Worm (Caenorhabditis elegans) whole organism, L1 larva: ENCODE data around the gene let-4.

ENCODE experiments used
- C34B4.2 ChIP-seq: sonication (generic microtip); optimal IDR thresholded peaks from 2 replicates; lab custom pipeline; 2017; ENCODE audit warnings: mild to moderate bottlenecking, missing genetic modification characterization, missing compliant biosample characterization
- aly-2 ChIP-seq: fragments of 150-350 bp; optimal IDR thresholded peaks from 2 replicates; lab custom pipeline; 2014; ENCODE audit warnings: missing biosample characterization, missing genetic modification characterization
- blmp-1 ChIP-seq: fragments of 150-350 bp; optimal IDR thresholded peaks from 2 replicates; lab custom pipeline; 2014; ENCODE audit warnings: missing biosample characterization, missing genetic modification characterization
- ceh-8 ChIP-seq: fragments of 200-800 bp; sonication (Bioruptor generic); optimal IDR thresholded peaks from 2 replicates; lab custom pipeline; 2018; ENCODE audit warnings: mild to moderate bottlenecking, missing genetic modification characterization, moderate library complexity, missing compliant biosample characterization
- dsc-1 ChIP-seq: sonication (generic microtip); optimal IDR thresholded peaks from 2 replicates; lab custom pipeline; 2016; ENCODE audit warnings: mild to moderate bottlenecking, missing genetic modification characterization, missing compliant biosample characterization
- efl-1 ChIP-seq, 4 experiments: fragments of 150-350 bp; optimal IDR thresholded peaks in 3 of 4; peaks in 1 of 4; 1 replicate in 1 of 4; 2 replicates in 3 of 4; lab custom pipeline; 2014; ENCODE audit warnings: missing biosample characterization in 2 of 4, missing genetic modification characterization in 2 of 4, missing genetic modification reagents in 2 of 4
- efl-3 ChIP-seq: fragments of 200-800 bp; sonication (Bioruptor generic); optimal IDR thresholded peaks from 2 replicates; lab custom pipeline; 2018; ENCODE audit warnings: mild to moderate bottlenecking, missing genetic modification characterization, missing compliant biosample characterization
- elt-2 ChIP-seq: sonication (generic microtip); optimal IDR thresholded peaks from 2 replicates; lab custom pipeline; 2016; ENCODE audit warnings: missing genetic modification characterization, mild to moderate bottlenecking, inconsistent platforms, missing compliant biosample characterization, missing genetic modification reagents
- elt-3 ChIP-seq, 6 experiments: fragments of 150-350 bp in 1 of 6; sonication (generic microtip); optimal IDR thresholded peaks; 2 replicates each; lab custom pipeline; 2017 to 2018; ENCODE audit warnings: missing biosample characterization in 6 of 6, missing genetic modification characterization in 6 of 6, inconsistent platforms in 1 of 6
- fkh-8 ChIP-seq: sonication (generic microtip); optimal IDR thresholded peaks from 2 replicates; lab custom pipeline; 2016; ENCODE audit warnings: mild to moderate bottlenecking, missing genetic modification characterization, missing compliant biosample characterization
- hpl-2 ChIP-seq: fragments of 150-350 bp; optimal IDR thresholded peaks from 2 replicates; lab custom pipeline; 2014; ENCODE audit warnings: missing biosample characterization, missing genetic modification reagents, missing genetic modification characterization
- irx-1 ChIP-seq: sonication (generic microtip); optimal IDR thresholded peaks from 2 replicates; lab custom pipeline; 2016; ENCODE audit warnings: missing genetic modification characterization, missing compliant biosample characterization
- isw-1 ChIP-seq: fragments of 200-800 bp; sonication (Bioruptor generic); IDR thresholded peaks from 2 replicates; pipeline ENCODE4 v1.3.6; 2022; ENCODE audit warnings: missing genetic modification characterization, missing compliant biosample characterization
- lin-15B ChIP-seq: fragments of 150-350 bp; sonication (generic microtip); optimal IDR thresholded peaks from 3 replicates; lab custom pipeline; 2014; ENCODE audit warnings: missing biosample characterization, missing genetic modification characterization
- lsy-2 ChIP-seq, 2 experiments: fragments of 150-350 bp; optimal IDR thresholded peaks; 2 replicates each; lab custom pipeline; 2014; ENCODE audit warnings: missing biosample characterization in 2 of 2, missing genetic modification characterization in 2 of 2
- mdl-1 ChIP-seq, 2 experiments: fragments of 150-350 bp; optimal IDR thresholded peaks; 2 replicates each; lab custom pipeline; 2014 to 2017; ENCODE audit warnings: missing biosample characterization in 2 of 2, missing genetic modification characterization in 2 of 2, inconsistent platforms in 1 of 2
- nhr-19 ChIP-seq: fragments of 200-800 bp; sonication (Bioruptor generic); conservative IDR thresholded peaks from 2 replicates; pipeline ENCODE4 v1.3.6; 2022; ENCODE audit warnings: missing genetic modification characterization, missing compliant biosample characterization
- nhr-237 ChIP-seq: fragments of 150-350 bp; optimal IDR thresholded peaks from 2 replicates; lab custom pipeline; 2014; ENCODE audit warnings: missing biosample characterization, missing genetic modification characterization
- nhr-28 ChIP-seq: fragments of 150-350 bp; optimal IDR thresholded peaks from 2 replicates; lab custom pipeline; 2014; ENCODE audit warnings: missing biosample characterization, missing genetic modification characterization
- nhr-47 ChIP-seq: sonication (generic microtip); optimal IDR thresholded peaks from 2 replicates; lab custom pipeline; 2016; ENCODE audit warnings: mild to moderate bottlenecking, missing genetic modification characterization, moderate library complexity, missing compliant biosample characterization
- nhr-71 ChIP-seq: sonication (generic microtip); optimal IDR thresholded peaks from 2 replicates; lab custom pipeline; 2016; ENCODE audit warnings: mild to moderate bottlenecking, missing genetic modification characterization, moderate library complexity, missing compliant biosample characterization
- nhr-84 ChIP-seq: sonication (generic microtip); optimal IDR thresholded peaks from 2 replicates; lab custom pipeline; 2017; ENCODE audit warnings: missing biosample characterization, missing genetic modification characterization
- nhr-85 ChIP-seq: sonication (generic microtip); peaks from one replicate; lab custom pipeline; 2016; ENCODE audit warnings: missing genetic modification characterization, inconsistent platforms, missing compliant biosample characterization
- skn-1 ChIP-seq: fragments of 150-350 bp; optimal IDR thresholded peaks from 2 replicates; lab custom pipeline; 2014; ENCODE audit warnings: missing biosample characterization, missing genetic modification characterization
- sox-4 ChIP-seq: sonication (generic microtip); optimal IDR thresholded peaks from 2 replicates; lab custom pipeline; 2016; ENCODE audit warnings: missing genetic modification characterization, missing compliant biosample characterization
- tbx-2 ChIP-seq: sonication (generic microtip); optimal IDR thresholded peaks from 2 replicates; lab custom pipeline; 2016; ENCODE audit warnings: missing genetic modification characterization, missing compliant biosample characterization
- unc-30 ChIP-seq: sonication (generic microtip); optimal IDR thresholded peaks from 2 replicates; lab custom pipeline; 2017; ENCODE audit warnings: missing biosample characterization, missing genetic modification characterization
- unc-62 ChIP-seq: fragments of 150-350 bp; optimal IDR thresholded peaks from 2 replicates; lab custom pipeline; 2014; ENCODE audit warnings: missing biosample characterization, missing genetic modification reagents, missing genetic modification characterization
- unc-86 ChIP-seq: sonication (generic microtip); optimal IDR thresholded peaks from 2 replicates; lab custom pipeline; 2016; ENCODE audit warnings: missing genetic modification characterization, missing compliant biosample characterization
- xbp-1 ChIP-seq: sonication (generic microtip); optimal IDR thresholded peaks from 2 replicates; lab custom pipeline; 2016; ENCODE audit warnings: missing genetic modification characterization, missing compliant biosample characterization
- zag-1 ChIP-seq: fragments of 150-350 bp; optimal IDR thresholded peaks from 2 replicates; lab custom pipeline; 2014; ENCODE audit warnings: missing biosample characterization, missing genetic modification characterization
- ztf-11 ChIP-seq, 2 experiments: sonication (generic microtip); optimal IDR thresholded peaks; 2 replicates each; lab custom pipeline; 2016 to 2017; ENCODE audit warnings: missing genetic modification characterization in 2 of 2, missing biosample characterization in 1 of 2, missing compliant biosample characterization in 1 of 2

The let-4 gene

ce11 chrX:14537625-14538024 lies 40.1 kb upstream of the let-4 start:
- TF ChIP-seq efl-1 (optimal IDR thresholded peaks at IDR 0.05; lab: Kevin White, UChicago) = no peak
- TF ChIP-seq efl-1 (GFP tag; optimal IDR thresholded peaks at IDR 0.05 in 1 of 2; lab: Kevin White, UChicago) = peak in 1 of 2 experiments; percentile 51
- TF ChIP-seq C34B4.2 (tag; lab: Kevin White, UChicago) = no peak
- peak; percentile 52 for TF ChIP-seq elt-2
- TF ChIP-seq, all 84 proteins: peak for 2

DNA sequence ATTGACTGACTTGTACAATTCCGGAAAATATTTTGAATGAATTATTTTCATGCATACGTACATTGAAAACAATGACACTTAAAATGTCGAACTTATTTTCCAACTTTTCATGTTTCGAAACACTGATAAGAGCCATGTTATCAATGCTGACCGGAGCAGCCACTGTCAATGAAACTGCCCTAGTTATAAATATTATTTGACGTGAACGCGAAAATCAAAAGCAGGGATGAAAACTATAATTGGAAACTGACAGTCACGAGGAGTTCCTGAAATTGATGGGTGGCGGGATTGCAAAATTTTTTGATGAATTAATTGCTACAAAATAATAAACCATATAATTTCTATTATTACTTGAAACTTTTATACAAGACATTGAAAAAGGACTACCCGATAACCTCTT lies 38.3 kb upstream of the let-4 start:
- no peak for TF ChIP-seq dsc-1 (tag; lab: Kevin White, UChicago)
- peak; percentile 47 for TF ChIP-seq elt-2

DNA sequence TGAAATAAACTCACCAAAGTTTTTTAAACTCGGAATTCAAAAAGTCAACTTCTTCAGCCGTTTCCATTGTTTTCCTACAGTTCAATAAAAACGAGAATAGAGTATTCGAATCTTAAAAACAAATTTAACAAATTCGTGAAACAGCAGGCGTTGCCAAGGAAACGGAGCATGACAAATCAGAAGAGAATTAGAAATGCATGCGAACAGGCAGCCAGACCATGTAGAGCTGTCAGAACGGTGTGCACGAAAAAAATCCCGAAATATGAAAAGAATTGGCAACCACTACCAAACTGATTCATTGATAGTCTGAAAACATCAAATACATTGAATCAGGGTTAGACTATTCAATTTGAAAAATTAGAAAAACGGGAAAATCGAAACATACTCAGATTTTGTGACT lies 35.7 kb upstream of the let-4 start, which contains the start of gene fbxa-81:
TSS of gene fbxa-81 (minus strand) at position 101 of the 400 bp plus-strand sequence.
- no peak for TF ChIP-seq fkh-8 (tag; lab: Kevin White, UChicago)
- TF ChIP-seq isw-1 (GFP tag; lab: Robert Waterston, UW) = no peak
- no peak for TF ChIP-seq dsc-1 (tag; lab: Kevin White, UChicago)
- TF ChIP-seq ztf-11 (tag; optimal IDR thresholded peaks at IDR 0.05; lab: Kevin White, UChicago) = no peak
- no peak for TF ChIP-seq ceh-8 (GFP tag; lab: Kevin White, UChicago)
- no peak for TF ChIP-seq lin-15B (tag; lab: Kevin White, UChicago)
- no peak for TF ChIP-seq zag-1
- TF ChIP-seq unc-30 = no peak
- TF ChIP-seq nhr-84 (tag; lab: Kevin White, UChicago) = no peak
- TF ChIP-seq nhr-28 (tag; lab: Kevin White, UChicago) = no peak
- no peak for TF ChIP-seq nhr-47 (tag; lab: Kevin White, UChicago)
- TF ChIP-seq aly-2 = no peak
- no peak for TF ChIP-seq C34B4.2 (tag; lab: Kevin White, UChicago)

ce11 chrX:14543224-14543623 lies 34.5 kb upstream of the let-4 start, which contains the start of gene T24C2.3:
TSS of gene T24C2.3 (plus strand) at chrX:14543524.
- no peak for TF ChIP-seq hpl-2 (GFP tag; lab: Kevin White, UChicago)
- no peak for TF ChIP-seq lsy-2 (tag; optimal IDR thresholded peaks at IDR 0.05; lab: Kevin White, UChicago)
- TF ChIP-seq sox-4 (tag; lab: Kevin White, UChicago) = no peak
- no peak for TF ChIP-seq tbx-2 (tag; lab: Kevin White, UChicago)
- no peak for TF ChIP-seq irx-1 (tag; lab: Kevin White, UChicago)
- TF ChIP-seq nhr-47 (tag; lab: Kevin White, UChicago) = no peak
- TF ChIP-seq efl-3 (GFP tag; lab: Kevin White, UChicago) = no peak
- TF ChIP-seq unc-86 = no peak
- TF ChIP-seq aly-2 = no peak
- TF ChIP-seq blmp-1 = no peak
- no peak for TF ChIP-seq zag-1
- TF ChIP-seq elt-3 (tag; optimal IDR thresholded peaks at IDR 0.05; lab: Kevin White, UChicago) = no peak
- TF ChIP-seq nhr-237 (tag; lab: Kevin White, UChicago) = no peak
- TF ChIP-seq skn-1 (tag; lab: Kevin White, UChicago) = no peak

DNA sequence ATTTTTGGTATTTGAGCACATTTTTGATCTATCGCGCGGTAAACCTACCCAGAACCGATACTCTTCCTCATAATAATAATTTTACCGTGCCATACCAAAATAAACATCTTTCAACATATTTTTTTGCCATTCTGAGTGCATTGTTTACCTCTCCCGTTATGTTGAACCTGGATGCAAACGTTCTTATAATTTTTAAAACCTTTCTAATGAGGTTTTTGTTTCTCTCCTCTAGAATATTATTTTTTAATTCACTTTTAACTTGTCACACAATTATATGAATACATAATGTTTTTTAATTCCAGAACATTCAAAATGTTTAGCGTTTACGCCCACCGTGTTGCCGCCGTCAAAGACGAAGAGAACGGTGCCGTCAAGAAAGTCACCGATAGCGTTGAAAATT lies 32.2 kb upstream of the let-4 start, which contains the start of gene enri-2:
TSS of gene enri-2 (plus strand) at position 301 of the 400 bp plus-strand sequence.
- TF ChIP-seq nhr-71 (no peak), nhr-19 (no peak), nhr-237 (tag; lab: Kevin White, UChicago) (no peak), mdl-1 (tag; optimal IDR thresholded peaks at IDR 0.05; lab: Kevin White, UChicago) (no peak), tbx-2 (tag; lab: Kevin White, UChicago) (no peak), unc-62 (no peak)

ce11 chrX:14549709-14550199 lies 28.0 kb upstream of the let-4 start, which contains the start of gene ram-5:
TSS of gene ram-5 (plus strand) at chrX:14550149.
- peak; percentile 61 for TF ChIP-seq nhr-85 (tag; lab: Kevin White, UChicago)
- TF ChIP-seq unc-62 = no peak
- no peak for TF ChIP-seq nhr-19
- TF ChIP-seq xbp-1 (tag; lab: Kevin White, UChicago) = no peak
